Worm (Caenorhabditis elegans) whole organism, L4 larva: ENCODE results near the gene ttr-31.

Experiments
- D1046.2 ChIP-seq: fragments of 200-800 bp; sonication (Bioruptor generic); IDR thresholded peaks from 2 replicates; pipeline ENCODE4 v1.3.6; 2022; ENCODE audit warnings: missing genetic modification characterization, missing compliant biosample characterization
- F10B5.3 ChIP-seq: sonication (generic microtip); optimal IDR thresholded peaks from 2 replicates; lab custom pipeline; 2016; ENCODE audit warnings: mild to moderate bottlenecking, missing genetic modification characterization, missing compliant biosample characterization
- F26F4.8 ChIP-seq: fragments of 200-800 bp; sonication (Bioruptor generic); conservative IDR thresholded peaks from 2 replicates; pipeline ENCODE4 v1.3.6; 2022; ENCODE audit warnings: missing genetic modification characterization, missing compliant biosample characterization
- F49E8.2 ChIP-seq: sonication (generic microtip); optimal IDR thresholded peaks from 2 replicates; lab custom pipeline; 2016; ENCODE audit warnings: missing compliant biosample characterization, mild to moderate bottlenecking, missing genetic modification characterization, borderline replicate concordance
- R02D3.7 ChIP-seq: fragments of 150-350 bp; sonication (generic microtip); optimal IDR thresholded peaks from 3 replicates; lab custom pipeline; 2014; ENCODE audit warnings: missing biosample characterization, missing genetic modification characterization
- Y5F2A.4 ChIP-seq: fragments of 200-800 bp; sonication (Bioruptor generic); optimal IDR thresholded peaks from 2 replicates; lab custom pipeline; 2018; ENCODE audit warnings: mild to moderate bottlenecking, missing genetic modification characterization, missing compliant biosample characterization
- Y75B8A.6 ChIP-seq: fragments of 200-800 bp; sonication (Bioruptor generic); IDR thresholded peaks from 2 replicates; pipeline ENCODE4 v1.3.6; 2022; ENCODE audit warnings: missing genetic modification reagents, missing genetic modification characterization, missing compliant biosample characterization
- ZK337.2 ChIP-seq: fragments of 200-800 bp; sonication (Bioruptor generic); IDR thresholded peaks from 2 replicates; pipeline ENCODE4 v1.3.6; 2022; ENCODE audit warnings: missing genetic modification reagents, missing genetic modification characterization, missing compliant biosample characterization
- ama-1 ChIP-seq: fragments of 150-350 bp; optimal IDR thresholded peaks from 2 replicates; lab custom pipeline; 2014; ENCODE audit warnings: inconsistent platforms, mixed read lengths
- attf-4 ChIP-seq: sonication (generic microtip); optimal IDR thresholded peaks from 3 replicates; lab custom pipeline; 2017; ENCODE audit warnings: missing biosample characterization, missing genetic modification characterization
- ceh-20 ChIP-seq: fragments of 200-800 bp; sonication (Bioruptor generic); IDR thresholded peaks from 2 replicates; pipeline ENCODE4 v1.3.6; 2022; ENCODE audit warnings: missing genetic modification reagents, missing genetic modification characterization, missing compliant biosample characterization
- ceh-28 ChIP-seq: fragments of 150-350 bp; optimal IDR thresholded peaks from 2 replicates; lab custom pipeline; 2014; ENCODE audit warnings: missing biosample characterization, missing genetic modification reagents, missing genetic modification characterization
- ceh-62 ChIP-seq: sonication (generic microtip); optimal IDR thresholded peaks from 2 replicates; lab custom pipeline; 2017; ENCODE audit warnings: missing biosample characterization, missing genetic modification characterization
- cey-2 ChIP-seq: sonication (generic microtip); optimal IDR thresholded peaks from 3 replicates; lab custom pipeline; 2017; ENCODE audit warnings: missing genetic modification characterization, mild to moderate bottlenecking, missing compliant biosample characterization, antibody characterized with exemption, borderline replicate concordance; ENCODE audit not compliant: insufficient read depth
- daf-12 ChIP-seq: fragments of 150-350 bp; optimal IDR thresholded peaks from 2 replicates; lab custom pipeline; 2014; ENCODE audit warnings: missing biosample characterization, missing genetic modification reagents, missing genetic modification characterization
- daf-16 ChIP-seq, 3 experiments: sonication (generic microtip); optimal IDR thresholded peaks; 2 replicates each; lab custom pipeline; 2016 to 2017; ENCODE audit warnings: missing genetic modification characterization in 3 of 3, missing genetic modification reagents in 3 of 3, mild to moderate bottlenecking in 2 of 3, missing compliant biosample characterization in 2 of 3, missing biosample characterization in 1 of 3, moderate library complexity in 1 of 3
- daf-19 ChIP-seq: fragments of 200-800 bp; sonication (Bioruptor generic); conservative IDR thresholded peaks from 2 replicates; pipeline ENCODE4 v1.3.6; 2022; ENCODE audit warnings: missing genetic modification characterization, missing compliant biosample characterization
- dmd-9 ChIP-seq: fragments of 200-800 bp; sonication (Bioruptor generic); IDR thresholded peaks from 2 replicates; pipeline ENCODE4 v1.3.6; 2022; ENCODE audit warnings: missing genetic modification reagents, missing genetic modification characterization, missing compliant biosample characterization
- dve-1 ChIP-seq: sonication (generic microtip); optimal IDR thresholded peaks from 2 replicates; lab custom pipeline; 2017; ENCODE audit warnings: antibody characterized with exemption, mild to moderate bottlenecking, missing genetic modification characterization, missing compliant biosample characterization; ENCODE audit not compliant: insufficient read depth
- egl-43 ChIP-seq: fragments of 200-800 bp; sonication (Bioruptor generic); IDR thresholded peaks from 2 replicates; pipeline ENCODE4 v1.3.6; 2022; ENCODE audit warnings: missing genetic modification reagents, missing genetic modification characterization, missing compliant biosample characterization
- fos-1 ChIP-seq: fragments of 150-350 bp; optimal IDR thresholded peaks from 2 replicates; lab custom pipeline; 2014; ENCODE audit warnings: missing biosample characterization, missing genetic modification characterization
- hif-1 ChIP-seq, 2 experiments: sonication (generic microtip); optimal IDR thresholded peaks; 2 replicates each; lab custom pipeline; 2016 to 2017; ENCODE audit warnings: missing compliant biosample characterization in 2 of 2, missing genetic modification characterization in 2 of 2, missing genetic modification reagents in 2 of 2, missing genotype in 2 of 2, mild to moderate bottlenecking in 1 of 2
- hlh-11 ChIP-seq: fragments of 200-800 bp; sonication (Bioruptor generic); optimal IDR thresholded peaks from 2 replicates; lab custom pipeline; 2018; ENCODE audit warnings: mild to moderate bottlenecking, missing genetic modification characterization, missing compliant biosample characterization
- jun-1 ChIP-seq: fragments of 150-350 bp; optimal IDR thresholded peaks from 2 replicates; lab custom pipeline; 2014; ENCODE audit warnings: missing biosample characterization, missing genetic modification reagents, missing genetic modification characterization
- lin-13 ChIP-seq: fragments of 150-350 bp; optimal IDR thresholded peaks from 2 replicates; lab custom pipeline; 2014; ENCODE audit warnings: missing biosample characterization, missing genetic modification reagents, missing genetic modification characterization
- lin-39 ChIP-seq: fragments of 150-350 bp; optimal IDR thresholded peaks from 2 replicates; lab custom pipeline; 2014; ENCODE audit warnings: missing biosample characterization, missing genetic modification reagents, missing genetic modification characterization
- lsy-2 ChIP-seq, 2 experiments: fragments of 150-350 bp in 1 of 2; sonication (generic microtip) in 1 of 2; optimal IDR thresholded peaks; 2 replicates each; lab custom pipeline; 2014 to 2017; ENCODE audit warnings: missing biosample characterization in 2 of 2, missing genetic modification characterization in 2 of 2
- mdl-1 ChIP-seq, 2 experiments: fragments of 150-350 bp in 1 of 2; sonication (generic microtip) in 1 of 2; optimal IDR thresholded peaks; 2 replicates each; lab custom pipeline; 2014 to 2017; ENCODE audit warnings: missing biosample characterization in 2 of 2, missing genetic modification characterization in 2 of 2
- mdt-29 ChIP-seq: fragments of 200-800 bp; sonication (Bioruptor generic); IDR thresholded peaks from 2 replicates; pipeline ENCODE4 v1.3.6; 2022; ENCODE audit warnings: missing genetic modification reagents, missing genetic modification characterization, missing compliant biosample characterization
- mes-2 ChIP-seq: sonication (generic microtip); optimal IDR thresholded peaks from 2 replicates; lab custom pipeline; 2016; ENCODE audit warnings: missing genotype, mild to moderate bottlenecking, missing genetic modification characterization, missing compliant biosample characterization; ENCODE audit not compliant: poor library complexity, severe bottlenecking
- nhr-10 ChIP-seq: fragments of 150-350 bp; optimal IDR thresholded peaks from 2 replicates; lab custom pipeline; 2014; ENCODE audit warnings: missing biosample characterization, missing genetic modification characterization
- nhr-237 ChIP-seq: sonication (generic microtip); optimal IDR thresholded peaks from 2 replicates; lab custom pipeline; 2017; ENCODE audit warnings: missing biosample characterization, missing genetic modification characterization
- nhr-25 ChIP-seq: sonication (generic microtip); optimal IDR thresholded peaks from 2 replicates; lab custom pipeline; 2017; ENCODE audit warnings: missing genetic modification characterization, mild to moderate bottlenecking, missing compliant biosample characterization, antibody characterized with exemption, moderate library complexity, borderline replicate concordance; ENCODE audit not compliant: insufficient read depth
- nhr-28 ChIP-seq: fragments of 150-350 bp; optimal IDR thresholded peaks from 2 replicates; lab custom pipeline; 2014; ENCODE audit warnings: missing biosample characterization, missing genetic modification characterization
- nhr-48 ChIP-seq: sonication (generic microtip); optimal IDR thresholded peaks from 2 replicates; lab custom pipeline; 2016; ENCODE audit warnings: mild to moderate bottlenecking, missing genetic modification characterization, missing compliant biosample characterization
- pha-4 ChIP-seq, 2 experiments: fragments of 150-350 bp in 1 of 2; fragments of 200-800 bp in 1 of 2; sonication (Bioruptor generic) in 1 of 2; IDR thresholded peaks in 1 of 2; optimal IDR thresholded peaks in 1 of 2; 2 replicates each; pipeline versions ENCODE4 v1.3.6 to Lab custom; 2014 to 2022; ENCODE audit warnings: missing genetic modification characterization in 2 of 2, missing genetic modification reagents in 2 of 2, missing biosample characterization in 1 of 2, missing compliant biosample characterization in 1 of 2
- rbr-2 ChIP-seq: sonication (generic microtip); optimal IDR thresholded peaks from 2 replicates; lab custom pipeline; 2016; ENCODE audit warnings: missing genotype, missing genetic modification characterization, missing compliant biosample characterization
- snpc-1.2 ChIP-seq: fragments of 200-800 bp; sonication (Bioruptor generic); IDR thresholded peaks from 2 replicates; pipeline ENCODE4 v1.3.6; 2022; ENCODE audit warnings: missing genetic modification reagents, missing genetic modification characterization, missing compliant biosample characterization
- spr-1 ChIP-seq: sonication (generic microtip); optimal IDR thresholded peaks from 2 replicates; lab custom pipeline; 2016; ENCODE audit warnings: mild to moderate bottlenecking, missing genetic modification characterization, missing compliant biosample characterization
- tra-1 ChIP-seq: fragments of 200-800 bp; sonication (Bioruptor generic); IDR thresholded peaks from 2 replicates; pipeline ENCODE4 v1.3.6; 2022; ENCODE audit warnings: missing genetic modification reagents, missing genetic modification characterization, missing compliant biosample characterization
- unc-62 ChIP-seq, 3 experiments: fragments of 150-350 bp in 1 of 3; sonication (generic microtip); optimal IDR thresholded peaks in 2 of 3; peaks in 1 of 3; 1 replicate in 1 of 3; 2 replicates in 2 of 3; lab custom pipeline; 2014 to 2017; ENCODE audit warnings: missing biosample characterization in 3 of 3, missing genetic modification characterization in 3 of 3, missing genetic modification reagents in 3 of 3, missing genotype in 1 of 3
- ztf-7 ChIP-seq: fragments of 150-350 bp; optimal IDR thresholded peaks from 2 replicates; lab custom pipeline; 2014; ENCODE audit warnings: missing biosample characterization, missing genetic modification characterization

Gene ttr-31

ce11 chrX:11042777-11043176 lies 33.9 kb upstream of the ttr-31 start, which contains the start of gene C09F12.3:
TSS of gene C09F12.3 (minus strand) at chrX:11042877.
- no peak for TF ChIP-seq hlh-11 (tag; lab: Kevin White, UChicago)
- TF ChIP-seq fos-1 (tag; lab: Kevin White, UChicago) = no peak
- no peak for TF ChIP-seq daf-16 (GFP tag; optimal IDR thresholded peaks at IDR 0.05; lab: Kevin White, UChicago)
- no peak for TF ChIP-seq daf-16 (tag; optimal IDR thresholded peaks at IDR 0.05; lab: Kevin White, UChicago)
- TF ChIP-seq ceh-62 (tag; lab: Kevin White, UChicago) = no peak
- TF ChIP-seq tra-1 = no peak
- no peak for TF ChIP-seq ceh-20 (GFP tag; lab: Robert Waterston, UW)
- TF ChIP-seq R02D3.7 (tag; lab: Kevin White, UChicago) = no peak

- peak in 1 of 2 experiments; percentile 50 for TF ChIP-seq unc-62 (GFP tag; optimal IDR thresholded peaks at IDR 0.05 in 1 of 2; lab: Kevin White, UChicago)
- no peak for TF ChIP-seq unc-62 (tag; optimal IDR thresholded peaks at IDR 0.05; lab: Kevin White, UChicago)
- no peak for TF ChIP-seq ama-1 (lab: Kevin White, UChicago)
- TF ChIP-seq, all 104 proteins: peak for 1
Observed at ce11 chrX:11038221-11038620, 29.4 kb upstream of the ttr-31 start.

- TF ChIP-seq mdt-29 (GFP tag; lab: Robert Waterston, UW) = no peak
- no peak for TF ChIP-seq F26F4.8 (GFP tag; lab: Robert Waterston, UW)
- TF ChIP-seq nhr-237 (tag; lab: Kevin White, UChicago) = no peak
- no peak for TF ChIP-seq lin-13 (GFP tag; lab: Kevin White, UChicago)
- peak in 1 of 2 experiments; percentile 11 for TF ChIP-seq mdl-1 (tag; optimal IDR thresholded peaks at IDR 0.05; lab: Kevin White, UChicago)
- no peak for TF ChIP-seq rbr-2 (tag; lab: Kevin White, UChicago)
- TF ChIP-seq Y75B8A.6 (GFP tag; lab: Robert Waterston, UW) = no peak
- peak; percentile 39 for TF ChIP-seq dve-1 (tag; lab: Kevin White, UChicago)
- no peak for TF ChIP-seq jun-1 (tag; lab: Kevin White, UChicago)
- no peak for TF ChIP-seq ztf-7 (tag; lab: Kevin White, UChicago)
- TF ChIP-seq F10B5.3 (tag; lab: Kevin White, UChicago) = no peak
- no peak for TF ChIP-seq Y5F2A.4 (GFP tag; lab: Kevin White, UChicago)
- TF ChIP-seq F49E8.2 (tag; lab: Kevin White, UChicago) = no peak
- no peak for TF ChIP-seq ZK337.2 (GFP tag; lab: Robert Waterston, UW)
- TF ChIP-seq daf-19 (GFP tag; lab: Robert Waterston, UW) = no peak
- no peak for TF ChIP-seq spr-1
- no peak for TF ChIP-seq lin-39 (tag; lab: Kevin White, UChicago)
- no peak for TF ChIP-seq nhr-10 (tag; lab: Kevin White, UChicago)
- no peak for TF ChIP-seq hif-1 (tag; optimal IDR thresholded peaks at IDR 0.05; lab: Kevin White, UChicago)
- TF ChIP-seq dmd-9 (GFP tag; lab: Robert Waterston, UW) = no peak
- TF ChIP-seq attf-4 (tag; lab: Kevin White, UChicago) = no peak
- peak; percentile 49 for TF ChIP-seq mes-2 (tag; lab: Kevin White, UChicago)
- TF ChIP-seq egl-43 (GFP tag; lab: Robert Waterston, UW) = no peak
- no peak for TF ChIP-seq D1046.2 (GFP tag; lab: Robert Waterston, UW)
- no peak for TF ChIP-seq nhr-25 (tag; lab: Kevin White, UChicago)
- TF ChIP-seq pha-4 (GFP tag; IDR thresholded peaks at IDR 0.05; lab: Robert Waterston, UW) = no peak
- no peak for TF ChIP-seq pha-4 (tag; optimal IDR thresholded peaks at IDR 0.05; lab: Kevin White, UChicago)
- TF ChIP-seq snpc-1.2 = no peak
- TF ChIP-seq daf-16 (GFP tag; optimal IDR thresholded peaks at IDR 0.05; lab: Kevin White, UChicago) = no peak
- TF ChIP-seq daf-16 (tag; optimal IDR thresholded peaks at IDR 0.05; lab: Kevin White, UChicago) = peak; percentile 85
- TF ChIP-seq ceh-28 (tag; lab: Kevin White, UChicago) = peak; percentile 14
- no peak for TF ChIP-seq daf-12 (tag; lab: Kevin White, UChicago)
- no peak for TF ChIP-seq lsy-2 (tag; optimal IDR thresholded peaks at IDR 0.05; lab: Kevin White, UChicago)
- no peak for TF ChIP-seq cey-2 (tag; lab: Kevin White, UChicago)
- peak; percentile 3 for TF ChIP-seq nhr-28 (tag; lab: Kevin White, UChicago)
- TF ChIP-seq nhr-48 = peak; percentile 42
Observed at ce11 chrX:11036114-11037087, 27.5 kb upstream of the ttr-31 start.
